Fruit fly (Drosophila melanogaster) whole organism, prepupa: Measurements from ENCODE around the gene CG10803.

Experiments used
- Blimp-1 ChIP-seq: fragments of 200-800 bp; sonication (Bioruptor generic); optimal IDR thresholded peaks from 3 replicates; lab custom pipeline; 2017; ENCODE audit warnings: missing biosample characterization, missing genetic modification characterization, mild to moderate bottlenecking, moderate library complexity, missing genetic modification reagents
- CG10669 ChIP-seq: fragments of 200-800 bp; sonication (Bioruptor generic); optimal IDR thresholded peaks from 3 replicates; lab custom pipeline; 2018; ENCODE audit warnings: missing biosample characterization, mild to moderate bottlenecking, missing genetic modification characterization, moderate library complexity
- CG11294 ChIP-seq: fragments of 200-800 bp; sonication (Bioruptor generic); IDR thresholded peaks from 2 replicates; pipeline ENCODE4 v1.3.6; 2022; ENCODE audit warnings: missing biosample characterization, missing genetic modification characterization
- CG11902 ChIP-seq: fragments of 200-800 bp; sonication (Bioruptor generic); optimal IDR thresholded peaks from 3 replicates; lab custom pipeline; 2016; ENCODE audit warnings: missing biosample characterization, missing genetic modification characterization
- CG15336 ChIP-seq: fragments of 200-800 bp; sonication (Bioruptor generic); IDR thresholded peaks from 2 replicates; pipeline ENCODE4 v1.3.6; 2022; ENCODE audit warnings: missing biosample characterization, missing genetic modification characterization
- CG1621 ChIP-seq: fragments of 200-800 bp; sonication (Bioruptor generic); optimal IDR thresholded peaks from 3 replicates; lab custom pipeline; 2018; ENCODE audit warnings: missing biosample characterization, mild to moderate bottlenecking, missing genetic modification characterization
- CG16779 ChIP-seq: fragments of 200-800 bp; sonication (Bioruptor generic); optimal IDR thresholded peaks from 3 replicates; lab custom pipeline; 2017; ENCODE audit warnings: missing biosample characterization, mild to moderate bottlenecking, missing genetic modification characterization
- CG3032 ChIP-seq: fragments of 200-800 bp; optimal IDR thresholded peaks from 2 replicates; lab custom pipeline; 2019; ENCODE audit warnings: missing biosample characterization, mild to moderate bottlenecking, missing genetic modification characterization, moderate library complexity
- CG32006 ChIP-seq: fragments of 200-800 bp; sonication (Bioruptor generic); optimal IDR thresholded peaks from 3 replicates; lab custom pipeline; 2017; ENCODE audit warnings: missing biosample characterization, mild to moderate bottlenecking, missing genetic modification characterization
- CG34406 ChIP-seq: fragments of 200-800 bp; sonication (Bioruptor generic); optimal IDR thresholded peaks from 3 replicates; lab custom pipeline; 2016; ENCODE audit warnings: missing biosample characterization, missing genetic modification characterization
- CG3919 ChIP-seq: fragments of 200-800 bp; sonication (Bioruptor generic); optimal IDR thresholded peaks from 3 replicates; lab custom pipeline; 2016; ENCODE audit warnings: missing biosample characterization, missing genetic modification characterization
- CG4318 ChIP-seq: fragments of 200-800 bp; sonication (Bioruptor generic); optimal IDR thresholded peaks from 3 replicates; lab custom pipeline; 2017; ENCODE audit warnings: missing biosample characterization, mild to moderate bottlenecking, missing genetic modification characterization
- CG6276 ChIP-seq: fragments of 200-800 bp; sonication (Bioruptor generic); optimal IDR thresholded peaks from 2 replicates; lab custom pipeline; 2017; ENCODE audit warnings: missing biosample characterization, mild to moderate bottlenecking, missing genetic modification characterization
- CG6854 ChIP-seq: fragments of 200-800 bp; sonication (Bioruptor generic); optimal IDR thresholded peaks from 2 replicates; lab custom pipeline; 2017; ENCODE audit warnings: missing biosample characterization, mild to moderate bottlenecking, missing genetic modification characterization
- CG7368 ChIP-seq: fragments of 200-800 bp; sonication (Bioruptor generic); optimal IDR thresholded peaks from 3 replicates; lab custom pipeline; 2016; ENCODE audit warnings: missing biosample characterization, missing genetic modification characterization
- CG8119 ChIP-seq: fragments of 200-800 bp; sonication (Bioruptor generic); IDR thresholded peaks from 3 replicates; pipeline ENCODE4 v1.3.6; 2022; ENCODE audit warnings: missing biosample characterization, missing genetic modification characterization
- CG8319 ChIP-seq: fragments of 200-800 bp; sonication (Bioruptor generic); optimal IDR thresholded peaks from 3 replicates; lab custom pipeline; 2016; ENCODE audit warnings: missing biosample characterization, missing genetic modification characterization
- CG8632 ChIP-seq: fragments of 200-800 bp; sonication (Bioruptor generic); optimal IDR thresholded peaks from 3 replicates; lab custom pipeline; 2016; ENCODE audit warnings: missing biosample characterization, missing genetic modification characterization
- CG9139 ChIP-seq: fragments of 200-800 bp; sonication (Bioruptor generic); optimal IDR thresholded peaks from 3 replicates; lab custom pipeline; 2017; ENCODE audit warnings: missing biosample characterization, mild to moderate bottlenecking, missing genetic modification characterization
- Eip75B ChIP-seq: fragments of 200-800 bp; sonication (Bioruptor generic); optimal IDR thresholded peaks from 3 replicates; lab custom pipeline; 2016; ENCODE audit warnings: missing biosample characterization, missing genetic modification characterization
- Eip78C ChIP-seq: fragments of 200-800 bp; sonication (Bioruptor generic); peaks from one replicate; lab custom pipeline; 2016; ENCODE audit warnings: missing biosample characterization, missing genetic modification characterization
- Eip93F ChIP-seq: fragments of 200-800 bp; sonication (Bioruptor generic); optimal IDR thresholded peaks from 2 replicates; lab custom pipeline; 2016; ENCODE audit warnings: missing biosample characterization, mild to moderate bottlenecking, missing genetic modification characterization
- Ets21C ChIP-seq: fragments of 200-800 bp; sonication (Bioruptor generic); optimal IDR thresholded peaks from 3 replicates; lab custom pipeline; 2016; ENCODE audit warnings: missing biosample characterization, missing genetic modification characterization
- Ets96B ChIP-seq: fragments of 200-800 bp; optimal IDR thresholded peaks from 2 replicates; lab custom pipeline; 2019; ENCODE audit warnings: missing biosample characterization, mild to moderate bottlenecking, missing genetic modification characterization, moderate library complexity
- Hr4 ChIP-seq: fragments of 200-800 bp; sonication (Bioruptor generic); optimal IDR thresholded peaks from 3 replicates; lab custom pipeline; 2016; ENCODE audit warnings: missing biosample characterization, missing genetic modification characterization
- Lpt ChIP-seq: fragments of 200-800 bp; sonication (Bioruptor generic); optimal IDR thresholded peaks from 3 replicates; lab custom pipeline; 2016; ENCODE audit warnings: missing biosample characterization, missing genetic modification characterization
- OdsH ChIP-seq: fragments of 200-800 bp; sonication (Bioruptor generic); optimal IDR thresholded peaks from 3 replicates; lab custom pipeline; 2016; ENCODE audit warnings: missing biosample characterization, missing genetic modification characterization
- Sox14 ChIP-seq: fragments of 200-800 bp; sonication (Bioruptor generic); optimal IDR thresholded peaks from 3 replicates; lab custom pipeline; 2016; ENCODE audit warnings: missing biosample characterization, missing genetic modification characterization
- Sox15 ChIP-seq: fragments of 200-800 bp; sonication (Bioruptor generic); optimal IDR thresholded peaks from 3 replicates; lab custom pipeline; 2016; ENCODE audit warnings: missing biosample characterization, missing genetic modification characterization
- achi ChIP-seq: fragments of 200-800 bp; sonication (Bioruptor generic); optimal IDR thresholded peaks from 3 replicates; lab custom pipeline; 2016; ENCODE audit warnings: missing biosample characterization, missing genetic modification characterization
- acj6 ChIP-seq: fragments of 200-800 bp; sonication (Bioruptor generic); optimal IDR thresholded peaks from 3 replicates; lab custom pipeline; 2016; ENCODE audit warnings: missing biosample characterization, missing genetic modification characterization
- cyc ChIP-seq: fragments of 200-800 bp; sonication (Bioruptor generic); optimal IDR thresholded peaks from 3 replicates; lab custom pipeline; 2016; ENCODE audit warnings: missing biosample characterization, missing genetic modification characterization
- dac ChIP-seq: fragments of 200-800 bp; sonication (Bioruptor generic); optimal IDR thresholded peaks from 2 replicates; lab custom pipeline; 2017; ENCODE audit warnings: missing biosample characterization, mild to moderate bottlenecking, missing genetic modification characterization
- dsx ChIP-seq: fragments of 200-800 bp; optimal IDR thresholded peaks from 3 replicates; lab custom pipeline; 2019; ENCODE audit warnings: missing biosample characterization, mild to moderate bottlenecking, missing genetic modification characterization, moderate library complexity; ENCODE audit not compliant: poor library complexity, severe bottlenecking
- eg ChIP-seq: fragments of 200-800 bp; sonication (Bioruptor generic); IDR thresholded peaks from 3 replicates; pipeline ENCODE4 v1.3.6; 2022; ENCODE audit warnings: missing biosample characterization, missing genetic modification characterization
- esn ChIP-seq: fragments of 200-800 bp; sonication (Bioruptor generic); optimal IDR thresholded peaks from 2 replicates; lab custom pipeline; 2016; ENCODE audit warnings: missing biosample characterization, mild to moderate bottlenecking, missing genetic modification characterization, moderate library complexity
- fd59A ChIP-seq: fragments of 200-800 bp; sonication (Bioruptor generic); optimal IDR thresholded peaks from 2 replicates; lab custom pipeline; 2017; ENCODE audit warnings: missing biosample characterization, mild to moderate bottlenecking, missing genetic modification characterization, missing genetic modification reagents
- fkh ChIP-seq: fragments of 200-800 bp; sonication (Bioruptor generic); optimal IDR thresholded peaks from 3 replicates; lab custom pipeline; 2017; ENCODE audit warnings: missing biosample characterization, mild to moderate bottlenecking, missing genetic modification characterization, moderate library complexity
- lz ChIP-seq: fragments of 200-800 bp; sonication (Bioruptor generic); optimal IDR thresholded peaks from 3 replicates; lab custom pipeline; 2016; ENCODE audit warnings: missing biosample characterization, missing genetic modification characterization
- pdm3 ChIP-seq: fragments of 200-800 bp; sonication (Bioruptor generic); optimal IDR thresholded peaks from 3 replicates; lab custom pipeline; 2016; ENCODE audit warnings: missing biosample characterization, missing genetic modification characterization
- salr ChIP-seq, 2 experiments: fragments of 200-800 bp; sonication (Bioruptor generic); optimal IDR thresholded peaks; 3 replicates each; lab custom pipeline; 2016 to 2018; ENCODE audit warnings: missing biosample characterization in 2 of 2, missing genetic modification characterization in 2 of 2, mild to moderate bottlenecking in 1 of 2
- spab ChIP-seq: fragments of 200-800 bp; sonication (Bioruptor generic); optimal IDR thresholded peaks from 2 replicates; lab custom pipeline; 2017; ENCODE audit warnings: missing biosample characterization, mild to moderate bottlenecking, missing genetic modification characterization, missing genetic modification reagents
- svp ChIP-seq: fragments of 200-800 bp; sonication (Bioruptor generic); peaks from one replicate; lab custom pipeline; 2016; ENCODE audit warnings: missing biosample characterization, missing genetic modification characterization
- topi ChIP-seq: fragments of 200-800 bp; sonication (Bioruptor generic); optimal IDR thresholded peaks from 3 replicates; lab custom pipeline; 2016; ENCODE audit warnings: missing biosample characterization, missing genetic modification characterization
- vri ChIP-seq: fragments of 200-800 bp; sonication (Bioruptor generic); optimal IDR thresholded peaks from 3 replicates; lab custom pipeline; 2016; ENCODE audit warnings: missing biosample characterization, mild to moderate bottlenecking, missing genetic modification characterization

Gene CG10803

dm6 chrX:3476009-3476408, 9.4 kb upstream of the CG10803 start (continued):
- TF ChIP-seq CG16779 (tag; lab: Kevin White, UChicago) (peak; percentile 6), spab (peak; percentile 59), eg (GFP tag; lab: Robert Waterston, UW) (peak; percentile 77), cyc (peak; percentile 77), acj6 (peak; percentile 81), CG4318 (GFP tag; lab: Kevin White, UChicago) (peak; percentile 70), Ets21C (GFP tag; lab: Kevin White, UChicago) (peak; percentile 53), CG15336 (peak; percentile 80), Eip93F (GFP tag; lab: Kevin White, UChicago) (no peak), CG1621 (tag; lab: Kevin White, UChicago) (peak; percentile 57), Blimp-1 (GFP tag; lab: Kevin White, UChicago) (peak; percentile 41), Sox14 (GFP tag; lab: Kevin White, UChicago) (peak; percentile 75), fkh (GFP tag; lab: Kevin White, UChicago) (no peak), CG8119 (peak; percentile 78), Eip75B (GFP tag; lab: Kevin White, UChicago) (peak; percentile 77), CG6854 (GFP tag; lab: Kevin White, UChicago) (no peak), OdsH (peak; percentile 78), fd59A (peak; percentile 50), Sox15 (GFP tag; lab: Kevin White, UChicago) (peak; percentile 50)

DNA sequence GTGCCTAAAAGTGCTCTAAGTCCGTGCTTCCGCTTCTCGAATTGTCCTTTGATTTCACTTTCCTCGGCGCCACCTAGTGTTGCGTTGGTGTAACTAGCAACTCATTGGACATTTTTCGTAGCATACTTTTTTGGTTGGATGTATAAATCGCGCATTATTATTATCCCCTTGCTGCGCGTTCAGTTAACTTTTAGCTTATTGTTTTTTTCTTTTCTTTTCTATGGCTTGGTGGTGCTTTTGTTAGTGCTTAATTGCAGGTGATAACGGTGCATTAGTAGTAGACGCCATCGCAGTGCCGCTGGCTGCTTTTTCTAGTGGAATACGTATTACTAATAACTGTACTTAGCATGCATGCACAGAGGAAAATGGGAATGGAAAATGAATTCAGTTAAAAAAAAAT, 4.4 kb upstream of the CG10803 start:
- TF ChIP-seq eg (GFP tag; lab: Robert Waterston, UW) (peak; percentile 46; the same call in 1 of the 3 replicates), CG1621 (tag; lab: Kevin White, UChicago) (no peak), Sox15 (GFP tag; lab: Kevin White, UChicago) (no peak), Lpt (no peak)

dm6 chrX:3482119-3483014, 3.1 kb upstream of the CG10803 start, which contains the start of the genes CG10804 and CG10802:
TSS of gene CG10804 (minus strand) at chrX:3482322.
TSS of gene CG10802 (plus strand) at chrX:3482965.
- TF ChIP-seq dac (peak; percentile 19), dsx (no peak), cyc (peak; percentile 79), CG15336 (peak; percentile 62), CG3032 (tag; lab: Kevin White, UChicago) (peak; percentile 60), lz (GFP tag; lab: Kevin White, UChicago) (peak; percentile 83), CG8632 (GFP tag; lab: Kevin White, UChicago) (peak; percentile 20), svp (peak; percentile 70), CG11294 (GFP tag; lab: Robert Waterston, UW) (peak; percentile 28; the same call in 1 of the 2 replicates), CG7368 (GFP tag; lab: Kevin White, UChicago) (no peak), Eip75B (GFP tag; lab: Kevin White, UChicago) (no peak), CG6276 (GFP tag; lab: Kevin White, UChicago) (no peak), Ets96B (tag; lab: Kevin White, UChicago) (peak; percentile 50), fd59A (peak; percentile 19), topi (GFP tag; lab: Kevin White, UChicago) (peak; percentile 76), pdm3 (GFP tag; lab: Kevin White, UChicago) (peak; percentile 80), salr (GFP tag; optimal IDR thresholded peaks at IDR 0.05; lab: Kevin White, UChicago) (peak in 1 of 2 experiments; percentile 65), esn (peak; percentile 77), CG34406 (GFP tag; lab: Kevin White, UChicago) (peak; percentile 41), vri (GFP tag; lab: Kevin White, UChicago) (no peak), CG3919 (GFP tag; lab: Kevin White, UChicago) (peak; percentile 65), CG8319 (GFP tag; lab: Kevin White, UChicago) (peak; percentile 59), Lpt (peak; percentile 55), Blimp-1 (GFP tag; lab: Kevin White, UChicago) (no peak), achi (GFP tag; lab: Kevin White, UChicago) (peak; percentile 50), CG9139 (GFP tag; lab: Kevin White, UChicago) (no peak), CG8119 (0 out of 3 replicates have a peak, but pooled peaks have one; percentile 33), Eip78C (GFP tag; lab: Kevin White, UChicago) (peak; percentile 83), CG32006 (GFP tag; lab: Kevin White, UChicago) (no peak), Ets21C (GFP tag; lab: Kevin White, UChicago) (peak; percentile 80), CG11902 (GFP tag; lab: Kevin White, UChicago) (peak; percentile 57), CG10669 (GFP tag; lab: Kevin White, UChicago) (no peak), Hr4 (GFP tag; lab: Kevin White, UChicago) (peak; percentile 74)
